Worm (Caenorhabditis elegans): ENCODE results near the gene tbc-8.

tbc-8 gene

DNA sequence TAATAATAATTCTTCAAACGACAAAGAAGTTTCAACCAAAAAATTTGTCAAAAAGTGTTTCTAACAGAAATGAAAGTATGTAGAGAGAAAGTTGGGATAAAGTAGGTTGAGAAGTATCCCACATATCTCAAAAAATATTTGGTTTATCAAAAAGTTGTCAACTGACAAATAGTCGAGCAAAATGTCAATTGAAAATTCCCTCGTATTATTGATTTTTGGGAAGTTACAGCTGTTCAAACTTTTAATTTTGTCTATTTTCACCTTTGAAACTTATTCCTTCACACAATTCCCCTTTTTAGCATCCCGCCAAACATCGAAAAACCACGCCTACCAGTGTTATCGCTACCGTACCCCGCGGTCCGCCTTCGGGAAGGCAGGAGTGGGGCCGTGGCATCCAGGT, 17.7 kb upstream of the tbc-8 start, which contains the start of gene tbx-8:
Gene tbx-8, plus strand, starts transcription at position 301 of the 400 bp plus-strand sequence.
- TF ChIP-seq hlh-11 (tag; optimal IDR thresholded peaks at IDR 0.05) (no peak), unc-39 (tag; optimal IDR thresholded peaks at IDR 0.05) (no peak), madf-5 (GFP tag; IDR thresholded peaks at IDR 0.05) (no peak), mdl-1 (tag; optimal IDR thresholded peaks at IDR 0.05) (no peak), nhr-6 (tag; optimal IDR thresholded peaks at IDR 0.05) (no peak), Y48G9A.11 (GFP tag; IDR thresholded peaks at IDR 0.05) (no peak), F26F4.8 (GFP tag; conservative IDR thresholded peaks at IDR 0.05) (no peak)

DNA sequence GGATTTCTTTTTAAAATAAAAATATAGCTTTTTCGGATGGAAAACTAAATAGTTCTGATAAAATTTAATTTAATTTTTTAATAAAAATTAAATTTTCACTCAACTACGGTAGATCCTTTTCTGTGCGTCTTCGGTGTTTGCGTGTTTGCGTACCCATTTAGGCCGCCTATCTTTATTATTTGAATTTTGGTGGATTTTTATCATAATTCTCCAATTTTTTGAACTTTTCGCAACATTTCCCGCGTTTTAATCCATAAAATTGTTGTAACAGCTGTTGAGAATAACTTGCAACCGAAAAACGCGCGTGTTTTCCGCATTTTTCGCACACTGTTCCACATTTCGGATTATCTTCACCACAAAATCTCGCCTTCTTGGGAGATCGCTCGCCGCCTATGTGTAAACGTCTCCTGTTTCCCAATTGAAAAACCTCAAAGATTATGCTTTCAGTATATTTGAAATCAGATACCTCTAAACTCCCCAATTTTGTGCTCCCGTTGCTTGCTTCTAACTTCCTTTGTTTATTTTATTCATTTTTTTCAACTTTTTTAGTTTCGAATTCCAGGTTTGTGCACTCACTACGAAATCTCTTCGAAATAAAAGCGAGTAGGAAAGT, 13.1 kb upstream of the tbc-8 start, which contains the start of gene T07C4.3:
Gene T07C4.3, plus strand, starts transcription at position 563 of the 613 bp plus-strand sequence.
- TF ChIP-seq zfp-2 (tag; optimal IDR thresholded peaks at IDR 0.05), result no peak
- TF ChIP-seq unc-62 (GFP tag; optimal IDR thresholded peaks at IDR 0.05 in 1 of 2), result peak in 1 of 2 experiments; percentile 88
- TF ChIP-seq unc-62 (tag; optimal IDR thresholded peaks at IDR 0.05), result no peak

DNA sequence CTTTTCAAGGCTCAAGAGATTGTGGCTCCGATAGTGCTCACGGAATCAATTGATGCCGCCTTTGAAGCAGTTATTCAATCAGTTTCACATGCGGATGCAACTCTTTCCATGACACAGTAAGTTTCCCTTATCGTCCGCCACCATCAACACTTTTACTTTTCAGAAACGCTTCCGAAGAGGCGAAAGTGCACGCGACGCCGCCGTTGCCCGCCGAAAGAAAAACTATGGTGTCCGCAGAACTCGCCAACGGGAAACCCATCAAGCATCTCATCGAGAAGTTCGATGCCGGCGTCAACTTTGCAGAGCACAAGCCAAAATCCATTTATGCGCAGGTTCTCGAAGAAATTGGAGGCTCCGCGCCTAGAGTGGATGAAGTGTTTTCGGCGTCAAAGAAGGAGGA, 11.3 kb upstream of the tbc-8 start:
- no peak for TF ChIP-seq zip-2 (tag; optimal IDR thresholded peaks at IDR 0.05)
- TF ChIP-seq F37D6.2 (tag; optimal IDR thresholded peaks at IDR 0.05), result no peak
- TF ChIP-seq saeg-2 (GFP tag; IDR thresholded peaks at IDR 0.05), result no peak
- no peak for TF ChIP-seq nhr-25 (tag; optimal IDR thresholded peaks at IDR 0.05; ENCODE audit: borderline replicate concordance, insufficient read depth)
- no peak for TF ChIP-seq spr-1 (tag; optimal IDR thresholded peaks at IDR 0.05)
- no peak for TF ChIP-seq F10B5.3 (tag; optimal IDR thresholded peaks at IDR 0.05)
- TF ChIP-seq ztf-7 (tag; optimal IDR thresholded peaks at IDR 0.05), result no peak
- no peak for TF ChIP-seq ceh-32 (tag; optimal IDR thresholded peaks at IDR 0.05; ENCODE audit: poor library complexity)

DNA sequence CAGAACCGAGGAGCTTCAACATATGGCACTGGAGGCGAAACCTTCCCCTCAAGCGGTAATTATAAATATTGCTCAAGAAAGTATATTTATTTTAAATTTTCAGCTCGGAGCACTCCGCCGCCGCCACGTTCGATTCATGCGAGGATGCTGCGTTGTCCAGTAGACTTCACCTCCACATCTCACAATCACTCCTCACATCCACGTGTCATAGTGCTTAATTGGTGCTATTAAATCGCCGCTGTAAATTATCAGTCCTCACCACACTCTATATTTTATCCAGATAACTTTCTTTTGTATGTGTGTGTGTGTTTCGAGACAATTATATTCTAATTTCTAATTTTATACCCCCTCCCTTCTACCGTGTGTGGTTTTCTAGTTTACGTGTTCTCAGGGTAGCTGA, 10.2 kb upstream of the tbc-8 start:
- TF ChIP-seq ceh-82 (tag; optimal IDR thresholded peaks at IDR 0.05), result no peak
- TF ChIP-seq duxl-1 (tag; optimal IDR thresholded peaks at IDR 0.05; ENCODE audit: poor library complexity), result peak; percentile 32
- TF ChIP-seq ctbp-1 (GFP tag; IDR thresholded peaks at IDR 0.05), result no peak
- TF ChIP-seq pha-4 (GFP tag; IDR thresholded peaks at IDR 0.05), result no peak
- TF ChIP-seq pha-4 (tag; optimal IDR thresholded peaks at IDR 0.05), result no peak
- no peak for TF ChIP-seq hlh-30 (tag; optimal IDR thresholded peaks at IDR 0.05; ENCODE audit: insufficient read depth)
- no peak for TF ChIP-seq ceh-20 (GFP tag; IDR thresholded peaks at IDR 0.05)
- peak; percentile 34 for TF ChIP-seq nhr-77 (tag; optimal IDR thresholded peaks at IDR 0.05)
- TF ChIP-seq nhr-25 (tag; optimal IDR thresholded peaks at IDR 0.05; ENCODE audit: borderline replicate concordance, insufficient read depth), result no peak
- peak in 1 of 2 experiments; percentile 6 for TF ChIP-seq daf-16 (GFP tag; optimal IDR thresholded peaks at IDR 0.05)
- TF ChIP-seq daf-16 (tag; optimal IDR thresholded peaks at IDR 0.05), result peak; percentile 63
- TF ChIP-seq zfp-3 (GFP tag; conservative IDR thresholded peaks at IDR 0.05), result 0 out of 2 replicates have a peak, but pooled peaks have one; percentile 49
- peak; percentile 60 for TF ChIP-seq dve-1 (tag; optimal IDR thresholded peaks at IDR 0.05; ENCODE audit: insufficient read depth)
- TF ChIP-seq pqm-1 (tag; optimal IDR thresholded peaks at IDR 0.05), result no peak
- no peak for TF ChIP-seq aly-2 (tag; optimal IDR thresholded peaks at IDR 0.05)
- peak; percentile 83 for TF ChIP-seq aha-1 (tag)

DNA sequence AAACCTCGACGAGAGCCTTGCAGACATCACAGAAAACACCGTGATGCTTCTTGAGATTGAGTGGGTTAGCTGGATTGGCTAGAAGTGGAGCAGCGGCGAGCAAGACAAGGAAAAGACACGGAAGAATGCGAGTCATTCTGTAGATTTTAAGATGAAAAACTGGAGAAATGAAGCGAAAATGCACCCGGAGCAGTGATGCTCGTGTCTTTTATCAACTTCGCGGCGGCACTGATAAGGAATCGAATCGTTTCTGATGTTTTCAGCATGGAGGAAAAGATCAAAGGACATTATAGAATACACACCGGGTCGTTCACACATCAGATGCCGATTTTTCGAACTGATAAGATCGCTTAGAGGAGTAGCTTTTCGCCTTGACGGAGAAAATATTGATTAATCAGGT, 9.4 kb upstream of the tbc-8 start, which contains the start of gene spp-1:
Gene spp-1, minus strand, starts transcription at position 287 of the 400 bp plus-strand sequence.
- TF ChIP-seq daf-8 (GFP tag; IDR thresholded peaks at IDR 0.05) (no peak), nhr-41 (GFP tag; IDR thresholded peaks at IDR 0.05) (no peak), daf-19 (GFP tag; conservative IDR thresholded peaks at IDR 0.05) (no peak), nhr-6 (tag; optimal IDR thresholded peaks at IDR 0.05) (no peak), nhr-111 (GFP tag; optimal IDR thresholded peaks at IDR 0.05) (no peak), ZK546.5 (tag; optimal IDR thresholded peaks at IDR 0.05) (no peak), tag-97 (GFP tag; IDR thresholded peaks at IDR 0.05) (no peak), mes-2 (tag; optimal IDR thresholded peaks at IDR 0.05; ENCODE audit: poor library complexity, severe bottlenecking) (peak; percentile 27), ZK337.2 (GFP tag; IDR thresholded peaks at IDR 0.05) (no peak), D1046.2 (GFP tag; IDR thresholded peaks at IDR 0.05) (no peak), duxl-1 (tag; optimal IDR thresholded peaks at IDR 0.05; ENCODE audit: poor library complexity) (no peak), gei-8 (GFP tag; optimal IDR thresholded peaks at IDR 0.05) (no peak), snpc-4 (tag; optimal IDR thresholded peaks at IDR 0.05) (no peak), php-3 (GFP tag; IDR thresholded peaks at IDR 0.05) (no peak), fos-1 (tag; optimal IDR thresholded peaks at IDR 0.05) (no peak)

Data from whole organism, L4 larva.